Fruit fly (Drosophila melanogaster) whole organism: ENCODE measurements around the gene Trax.

ENCODE experiments used
- CG8478 ChIP-seq: fragments of >200 bp; optimal IDR thresholded peaks from 2 replicates; lab custom pipeline; 2018; ENCODE audit warnings: inconsistent platforms
- Dll ChIP-seq: fragments of >200 bp; optimal IDR thresholded peaks from 2 replicates; lab custom pipeline; 2017
- EcR ChIP-seq, 2 experiments: fragments of >200 bp; optimal IDR thresholded peaks; 2 replicates each; lab custom pipeline; 2017; ENCODE audit warnings: missing biosample characterization in 2 of 2, missing genetic modification characterization in 2 of 2, missing genetic modification reagents in 2 of 2
- pan ChIP-seq: fragments of >200 bp; optimal IDR thresholded peaks from 2 replicates; lab custom pipeline; 2017
- psq ChIP-seq: fragments of >200 bp; optimal IDR thresholded peaks from 2 replicates; lab custom pipeline; 2017
- usp ChIP-seq: fragments of >200 bp; optimal IDR thresholded peaks from 2 replicates; lab custom pipeline; 2017; ENCODE audit warnings: missing biosample characterization, missing genetic modification characterization, mixed read lengths

Gene Trax

DNA sequence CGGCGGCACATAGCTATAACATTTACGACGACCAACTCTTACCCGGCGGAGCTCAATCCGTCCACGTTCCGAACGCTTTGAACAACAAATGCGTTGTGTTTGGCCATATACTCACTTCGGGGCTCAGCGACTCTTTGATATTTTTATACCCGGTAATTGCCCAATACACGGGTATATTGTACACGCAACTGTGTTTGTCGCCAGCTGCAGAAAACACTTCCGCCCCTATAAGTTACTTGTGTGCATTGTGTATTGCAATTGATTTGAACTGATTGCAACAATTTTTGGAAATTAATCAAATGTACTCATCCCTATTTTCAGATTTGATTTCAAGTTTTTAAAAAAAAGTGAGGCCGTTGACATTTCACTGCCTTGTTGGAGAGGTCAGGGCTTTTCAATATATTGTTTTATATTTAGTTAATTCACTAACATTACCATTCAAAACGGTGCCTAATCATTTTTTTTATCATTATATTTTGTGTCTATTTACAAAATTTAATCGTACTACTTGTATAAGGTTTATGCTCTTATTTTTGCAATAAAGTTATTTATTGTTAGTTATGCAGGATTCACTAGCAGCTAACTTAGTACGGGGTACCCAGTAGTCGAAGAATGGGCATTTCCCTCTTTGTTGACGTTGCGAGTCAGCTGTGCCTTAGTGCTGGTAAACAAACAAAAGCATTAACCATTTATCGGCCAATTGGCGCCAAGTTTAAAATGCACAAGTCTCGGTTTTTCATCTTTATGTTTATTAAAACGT lies 18.4 kb upstream of the Trax start, which contains the start of gene Nagk:
Nagk (minus strand) TSS at position 331 of the 760 bp plus-strand sequence.
- TF ChIP-seq usp (GFP tag; lab: Kevin White, UChicago), result no peak
- peak; percentile 96 for TF ChIP-seq pan (lab: Kevin White, UChicago)

DNA sequence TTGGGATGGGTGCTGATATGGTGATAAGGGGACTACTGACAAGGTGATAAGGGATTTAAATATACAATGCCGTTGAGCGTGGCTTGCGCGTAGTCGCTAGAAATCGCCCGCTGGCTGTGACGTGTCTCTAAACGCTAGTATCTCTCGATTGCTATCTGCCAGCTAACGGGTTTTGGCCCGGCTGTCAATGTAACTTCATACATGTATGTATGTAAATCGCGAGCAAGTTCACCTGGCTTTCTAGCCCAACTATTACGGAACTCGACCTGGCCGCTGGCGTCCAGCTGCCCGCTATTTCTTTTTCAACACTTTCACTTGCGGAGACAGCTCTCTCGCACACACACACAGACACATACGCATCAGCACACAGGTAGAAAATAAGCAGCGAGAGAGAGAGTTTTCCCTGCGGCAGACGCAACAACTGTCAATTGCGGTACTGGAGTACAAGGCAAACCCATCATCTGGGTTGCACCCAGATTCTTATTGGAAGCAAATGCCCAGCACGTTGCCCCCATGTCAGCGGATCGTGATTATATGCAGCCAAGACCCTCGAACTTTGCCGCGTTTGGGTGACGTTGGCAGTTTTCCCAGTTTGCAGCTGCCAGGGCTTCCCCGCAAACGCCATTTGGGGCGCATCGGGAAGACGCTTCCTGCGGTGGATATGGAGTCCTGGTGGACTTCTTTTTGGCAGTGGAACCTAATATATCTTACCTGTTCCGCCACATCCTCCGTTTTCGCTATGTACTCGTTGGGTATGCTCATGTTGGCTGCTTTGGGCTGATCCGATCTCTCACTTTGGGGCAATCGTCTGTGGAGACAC lies 16.1 kb upstream of the Trax start:
- TF ChIP-seq CG8478 (lab: Kevin White, UChicago), result no peak
- no peak for TF ChIP-seq usp (GFP tag; lab: Kevin White, UChicago)
- TF ChIP-seq psq (lab: Kevin White, UChicago), result no peak
- no peak for TF ChIP-seq EcR (GFP tag; optimal IDR thresholded peaks at IDR 0.05; lab: Kevin White, UChicago)
- TF ChIP-seq pan (lab: Kevin White, UChicago), result no peak
- no peak for TF ChIP-seq Dll (lab: Kevin White, UChicago)

DNA sequence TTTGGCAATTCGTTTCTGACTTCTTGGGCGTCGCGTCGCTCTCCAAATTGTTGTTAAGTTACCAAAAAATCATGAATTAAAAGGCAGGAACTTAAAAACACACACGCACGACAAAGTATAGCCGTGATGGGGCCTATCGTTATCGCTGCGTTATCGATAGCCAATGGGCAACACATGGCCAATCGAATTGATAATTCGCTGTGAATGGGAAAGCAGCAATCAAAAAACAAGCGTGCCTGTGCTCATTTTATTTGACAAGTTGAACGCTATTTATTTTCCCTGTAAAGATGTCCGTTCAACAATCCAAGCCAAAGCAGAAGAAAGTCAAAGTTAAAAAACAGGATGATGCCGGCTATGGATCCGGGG lies 15.5 kb upstream of the Trax start, which contains the start of the genes Surf4 and CG31301:
Surf4 (minus strand) TSS at position 159 of the 366 bp plus-strand sequence.
CG31301 (plus strand) TSS at position 188 of the 366 bp plus-strand sequence.
- TF ChIP-seq Dll (lab: Kevin White, UChicago), result no peak

DNA sequence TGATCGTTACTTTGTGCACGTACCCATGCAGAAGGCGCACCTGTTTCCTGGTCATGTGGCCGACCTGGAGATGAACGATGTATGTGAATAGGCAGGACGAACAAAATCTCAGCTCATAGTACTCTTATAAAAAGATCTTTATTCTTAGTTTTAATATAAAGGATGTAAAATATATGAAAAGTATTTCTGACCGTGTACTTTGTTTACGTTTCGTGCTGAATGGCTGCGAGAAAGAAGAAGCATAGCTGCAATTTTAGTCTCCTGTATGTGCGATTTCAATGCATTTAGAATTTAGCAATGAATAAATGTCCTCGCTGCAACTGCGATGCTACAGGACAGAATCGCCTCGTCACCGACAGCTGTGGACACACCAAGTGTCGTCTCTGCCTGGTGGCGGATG lies 13.7 kb upstream of the Trax start, which contains the start of the genes CG42726 and CG42727:
CG42726 (plus strand) TSS at position 227 of the 400 bp plus-strand sequence.
CG42727 (plus strand) TSS at position 227 of the 400 bp plus-strand sequence.
- TF ChIP-seq EcR (GFP tag; optimal IDR thresholded peaks at IDR 0.05; lab: Kevin White, UChicago) (no peak), psq (lab: Kevin White, UChicago) (no peak), CG8478 (lab: Kevin White, UChicago) (no peak), Dll (lab: Kevin White, UChicago) (no peak), usp (GFP tag; lab: Kevin White, UChicago) (no peak), pan (lab: Kevin White, UChicago) (no peak)

DNA sequence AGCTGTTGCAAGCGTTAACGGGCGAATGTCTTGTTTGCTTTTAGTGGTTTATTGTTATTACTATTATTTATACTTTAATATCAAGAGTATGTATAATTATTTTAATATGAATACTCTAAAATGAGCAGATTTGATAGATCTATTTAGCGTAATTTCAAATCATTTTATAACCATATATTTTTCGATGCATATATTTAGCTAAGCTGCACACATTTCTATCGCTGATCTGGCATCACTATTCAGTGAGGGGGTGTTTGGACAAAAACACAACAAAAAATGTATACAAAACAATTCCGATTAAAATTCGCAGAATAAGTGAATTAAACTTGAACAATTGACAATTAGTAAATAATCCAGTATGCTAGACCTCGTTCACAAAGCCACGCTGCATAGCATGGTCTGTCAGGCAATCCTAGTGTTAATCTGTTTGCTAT lies 10.5 kb upstream of the Trax start, which contains the start of the genes Trs33 and Tmtc4:
Trs33 (minus strand) TSS at position 3 of the 434 bp plus-strand sequence.
Tmtc4 (plus strand) TSS at position 233 of the 434 bp plus-strand sequence.
- no peak for TF ChIP-seq Dll (lab: Kevin White, UChicago)
- no peak for TF ChIP-seq usp (GFP tag; lab: Kevin White, UChicago)
- no peak for TF ChIP-seq EcR (GFP tag; optimal IDR thresholded peaks at IDR 0.05; lab: Kevin White, UChicago)
- no peak for TF ChIP-seq CG8478 (lab: Kevin White, UChicago)
- TF ChIP-seq psq (lab: Kevin White, UChicago), result no peak
- no peak for TF ChIP-seq pan (lab: Kevin White, UChicago)

DNA sequence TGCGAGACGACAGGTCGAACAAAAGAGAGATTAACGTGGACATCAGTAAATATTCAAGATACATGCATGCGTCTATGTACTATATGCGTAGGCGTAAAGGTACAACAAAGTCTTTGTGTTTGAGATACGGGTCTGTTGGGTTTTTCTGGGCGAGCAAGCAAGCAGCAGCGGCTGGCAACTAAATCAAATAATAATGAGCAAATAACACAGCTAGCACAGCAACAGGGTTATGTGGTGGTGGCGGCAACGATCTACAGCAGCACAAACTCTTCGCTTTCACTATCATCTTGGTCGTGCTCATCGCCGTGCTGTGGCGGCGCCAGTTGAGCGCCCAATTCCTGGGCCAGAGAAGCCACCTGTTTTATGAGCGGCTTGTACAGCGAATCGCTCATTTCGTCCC lies 7.5 kb upstream of the Trax start:
- TF ChIP-seq pan (lab: Kevin White, UChicago) (no peak), CG8478 (lab: Kevin White, UChicago) (no peak), psq (lab: Kevin White, UChicago) (no peak), Dll (lab: Kevin White, UChicago) (no peak), EcR (GFP tag; optimal IDR thresholded peaks at IDR 0.05; lab: Kevin White, UChicago) (no peak), usp (GFP tag; lab: Kevin White, UChicago) (no peak)

DNA sequence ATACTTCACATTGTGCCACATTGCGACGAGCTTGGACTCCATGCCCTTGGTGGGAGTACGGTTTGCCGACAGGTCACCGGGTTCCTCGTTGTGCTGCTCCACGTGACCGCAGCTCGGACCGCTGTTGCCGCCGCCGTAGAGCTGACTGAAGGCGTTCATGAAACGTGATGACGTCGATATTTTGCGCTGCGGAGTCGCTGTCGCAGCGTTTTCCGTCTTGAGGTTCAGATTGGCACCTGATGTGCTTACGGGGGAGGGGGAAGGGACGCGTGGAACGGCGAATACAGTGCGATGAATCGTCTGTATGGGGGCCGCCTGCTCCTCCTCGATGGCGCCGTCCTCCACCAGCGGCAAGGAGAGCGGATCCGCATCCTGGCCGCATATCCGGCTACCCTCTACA lies 5.3 kb upstream of the Trax start:
- TF ChIP-seq pan (lab: Kevin White, UChicago) (no peak), psq (lab: Kevin White, UChicago) (no peak), CG8478 (lab: Kevin White, UChicago) (no peak), EcR (GFP tag; optimal IDR thresholded peaks at IDR 0.05; lab: Kevin White, UChicago) (no peak), usp (GFP tag; lab: Kevin White, UChicago) (no peak), Dll (lab: Kevin White, UChicago) (no peak)

DNA sequence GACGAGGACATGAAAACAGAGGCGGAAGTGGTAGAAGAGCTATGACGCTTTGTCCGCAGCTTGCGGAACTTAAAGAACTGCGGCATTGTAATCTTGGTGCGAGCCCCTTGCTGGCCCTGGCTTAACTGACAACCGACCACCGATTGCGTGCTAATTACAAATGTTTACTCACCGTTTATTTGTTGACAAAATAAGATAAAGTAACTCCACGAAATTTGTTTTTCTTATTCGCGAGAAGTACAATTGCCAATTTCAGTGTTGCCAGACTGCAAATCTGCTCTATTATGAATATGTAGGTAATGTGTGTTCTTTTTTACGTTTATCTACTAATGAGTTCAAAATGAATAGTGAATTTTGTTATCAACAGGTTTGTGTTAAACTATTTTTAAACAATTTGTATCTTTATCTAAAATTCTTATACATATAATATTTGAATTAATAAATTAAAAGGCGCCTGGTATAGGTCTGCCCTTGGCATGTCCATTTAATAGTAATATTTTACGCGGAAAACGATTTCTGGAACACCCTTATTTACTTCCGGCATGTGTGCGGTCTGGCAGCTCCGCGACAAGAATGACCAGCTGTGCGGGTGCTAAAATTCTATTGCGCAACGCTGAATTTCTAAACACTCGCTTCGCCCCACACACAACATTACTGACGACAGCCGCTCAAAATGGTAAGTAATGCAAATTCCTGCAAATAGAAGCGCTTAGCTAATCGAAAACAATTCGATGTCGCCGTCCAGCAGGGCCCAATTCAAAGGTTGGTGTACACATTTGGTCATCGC lies 4.7 kb upstream of the Trax start, which contains the start of the genes Atg4b and Hibch:
Atg4b (minus strand) TSS at position 280 of the 787 bp plus-strand sequence.
Hibch (plus strand) TSS at position 585 of the 787 bp plus-strand sequence.
- TF ChIP-seq CG8478 (lab: Kevin White, UChicago), result peak; percentile 60
- TF ChIP-seq EcR (GFP tag; optimal IDR thresholded peaks at IDR 0.05; lab: Kevin White, UChicago), result no peak
- no peak for TF ChIP-seq usp (GFP tag; lab: Kevin White, UChicago)
- TF ChIP-seq Dll (lab: Kevin White, UChicago), result no peak
- TF ChIP-seq psq (lab: Kevin White, UChicago), result no peak
- TF ChIP-seq pan (lab: Kevin White, UChicago), result no peak

DNA sequence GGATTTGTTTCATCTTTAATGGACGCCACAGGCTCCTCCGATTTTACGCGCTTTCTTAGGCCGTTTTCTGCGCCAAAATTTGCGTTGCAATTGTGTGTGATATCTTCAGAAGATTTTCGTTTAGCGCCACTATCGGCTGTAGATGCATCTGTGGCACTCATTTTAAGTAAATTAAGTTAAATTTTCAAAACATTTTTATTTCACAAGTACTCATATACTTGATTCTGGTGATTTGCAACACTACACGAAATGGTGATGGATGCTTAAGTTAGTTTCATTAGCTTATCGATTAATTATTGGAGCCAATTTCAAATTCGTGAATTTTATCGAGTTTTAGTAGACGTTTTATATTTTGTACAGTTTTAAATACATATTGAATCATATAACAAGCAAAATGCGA lies 2.1 kb downstream of the Trax start, which contains the start of gene CG6171:
CG6171 (minus strand) TSS at position 250 of the 400 bp plus-strand sequence.
- TF ChIP-seq pan (lab: Kevin White, UChicago) (no peak), usp (GFP tag; lab: Kevin White, UChicago) (no peak), CG8478 (lab: Kevin White, UChicago) (no peak), psq (lab: Kevin White, UChicago) (no peak), EcR (GFP tag; optimal IDR thresholded peaks at IDR 0.05; lab: Kevin White, UChicago) (no peak), Dll (lab: Kevin White, UChicago) (no peak)

DNA sequence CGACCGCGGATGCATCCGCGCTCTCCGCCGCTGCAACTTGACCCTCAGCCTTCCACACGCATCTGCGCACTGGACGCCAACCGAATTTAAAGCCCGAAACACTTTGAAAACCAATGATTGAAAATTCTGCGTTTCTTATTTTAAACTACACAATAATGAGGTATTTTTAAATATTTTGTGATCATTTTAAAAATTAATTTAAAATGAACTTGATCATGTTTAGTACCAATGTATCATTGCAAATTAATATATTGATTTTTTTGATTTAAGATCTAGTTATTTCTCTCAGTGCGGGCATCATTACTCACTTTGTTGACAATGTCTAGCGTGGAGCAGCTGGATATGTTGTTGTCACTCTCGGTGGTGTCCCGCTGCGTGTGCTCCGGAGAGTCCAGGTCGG lies 5.3 kb downstream of the Trax start:
- TF ChIP-seq EcR (GFP tag; optimal IDR thresholded peaks at IDR 0.05; lab: Kevin White, UChicago) (no peak), Dll (lab: Kevin White, UChicago) (no peak), usp (GFP tag; lab: Kevin White, UChicago) (no peak), psq (lab: Kevin White, UChicago) (no peak), pan (lab: Kevin White, UChicago) (no peak), CG8478 (lab: Kevin White, UChicago) (no peak)
